Fruit fly (Drosophila melanogaster) S2 (cell line): ENCODE results near the gene CG6628.
A peak's percentile ranks its signal among the peaks of the same experiment; 100 is the strongest.

ENCODE experiments used
- CG8478 ChIP-seq: fragments of >200 bp; optimal IDR thresholded peaks from 2 replicates; lab custom pipeline; 2018
- CTCF ChIP-seq, 2 experiments: fragments of >200 bp; optimal IDR thresholded peaks; 2 replicates each; lab custom pipeline; 2018

Gene CG6628

DNA sequence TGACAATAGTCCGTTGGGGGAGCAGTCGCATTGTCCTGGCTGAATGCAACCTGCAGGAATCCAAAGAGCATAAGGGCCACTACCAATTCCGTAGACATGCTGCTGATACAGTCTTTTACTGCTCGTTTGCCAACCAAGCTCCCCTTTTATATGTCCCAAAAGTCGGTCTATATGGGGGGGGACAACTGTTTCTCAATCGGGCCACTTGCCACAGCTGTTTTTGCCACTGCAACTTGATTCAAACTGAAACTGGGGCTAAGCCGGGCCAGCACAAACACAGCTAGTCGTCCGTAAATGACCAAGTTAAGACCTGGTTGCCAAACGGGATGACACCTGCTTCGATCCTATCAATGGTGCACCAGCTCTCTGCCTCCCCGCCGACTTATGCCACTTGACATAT lies at the start of gene CG6628:
TSS of gene CG6628 (minus strand) at position 101 of the 400 bp plus-strand sequence.
- TF ChIP-seq CG8478 (lab: Kevin White, UChicago) (no peak), CTCF (optimal IDR thresholded peaks at IDR 0.05; lab: Kevin White, UChicago) (no peak)

DNA sequence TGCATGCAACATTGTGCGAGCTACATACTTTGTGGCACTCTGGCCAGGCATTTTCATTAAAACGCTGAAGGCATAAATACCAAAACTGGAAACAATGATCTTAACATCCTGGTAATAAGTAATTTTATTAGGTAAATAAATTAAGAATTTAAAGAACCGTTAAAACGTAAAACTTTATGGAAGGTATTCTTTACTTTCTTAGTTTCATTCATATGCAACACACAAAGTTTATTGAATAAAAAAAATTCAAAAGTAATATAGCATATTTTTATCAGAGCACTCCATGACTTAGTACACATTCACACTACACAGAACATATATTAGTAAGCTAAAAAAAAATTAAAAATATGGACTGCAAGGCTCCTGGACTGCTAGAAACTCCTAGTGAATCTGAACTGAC lies 48.5 kb upstream of the CG6628 start, which contains the start of gene CG8065:
TSS of gene CG8065 (plus strand) at position 301 of the 400 bp plus-strand sequence.
- TF ChIP-seq CG8478 (lab: Kevin White, UChicago) (no peak), CTCF (optimal IDR thresholded peaks at IDR 0.05; lab: Kevin White, UChicago) (no peak)

DNA sequence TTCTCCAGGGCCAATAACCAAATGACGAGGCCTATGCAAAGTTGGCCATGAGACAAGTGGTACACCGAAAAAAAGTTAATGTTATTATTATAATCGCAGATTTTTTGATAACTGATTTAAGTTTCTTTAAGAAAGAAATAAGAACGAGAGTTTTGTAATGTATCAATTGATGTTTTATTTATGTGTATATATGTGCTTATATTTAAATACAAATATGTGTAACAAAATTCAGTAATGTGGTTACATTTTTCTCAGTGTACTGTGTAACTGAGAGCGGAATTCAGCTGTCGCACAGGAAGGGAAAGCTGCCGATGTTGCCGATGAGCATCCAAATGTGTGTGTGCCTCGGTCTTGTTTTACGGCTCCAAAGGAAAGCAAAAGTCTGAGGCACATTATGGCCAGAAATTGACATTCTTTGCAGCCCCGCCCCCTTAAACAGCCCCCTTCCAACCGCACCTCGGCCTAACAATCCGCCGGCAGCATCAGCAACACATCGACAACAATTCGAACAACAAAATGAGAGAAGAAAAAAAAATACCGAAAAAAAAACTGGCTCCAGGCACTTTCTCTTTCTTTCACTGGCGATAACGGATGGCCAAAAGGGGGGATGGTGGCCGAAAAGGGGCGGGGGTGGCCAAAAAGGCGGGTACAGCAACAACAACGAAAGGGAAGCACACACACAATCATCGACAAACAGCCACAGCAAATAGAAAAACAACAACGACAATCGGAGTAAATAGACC lies 39.6 kb upstream of the CG6628 start:
- no peak for TF ChIP-seq CG8478 (lab: Kevin White, UChicago)
- TF ChIP-seq CTCF (optimal IDR thresholded peaks at IDR 0.05; lab: Kevin White, UChicago) = no peak

DNA sequence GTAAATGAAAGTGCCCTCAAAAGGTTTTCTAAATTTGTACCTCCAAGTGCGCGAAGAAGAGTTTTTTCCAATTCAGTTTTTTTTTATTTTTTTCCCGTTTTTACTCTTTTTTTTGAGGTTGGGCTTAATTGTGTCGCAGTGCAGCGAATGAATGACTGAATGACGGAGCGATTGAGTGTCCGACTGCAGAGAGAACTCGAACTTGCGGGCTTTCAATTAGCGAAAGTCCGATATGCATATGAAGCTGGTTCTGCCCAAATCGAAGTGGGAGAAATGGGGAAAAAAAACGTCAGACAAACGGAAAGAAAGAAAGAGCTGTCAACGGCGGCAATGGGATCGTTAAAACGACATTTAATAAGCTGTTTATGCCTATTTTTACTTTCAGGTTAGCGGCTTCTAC lies 39.0 kb upstream of the CG6628 start:
- TF ChIP-seq CG8478 (lab: Kevin White, UChicago) (no peak), CTCF (optimal IDR thresholded peaks at IDR 0.05; lab: Kevin White, UChicago) (no peak)

DNA sequence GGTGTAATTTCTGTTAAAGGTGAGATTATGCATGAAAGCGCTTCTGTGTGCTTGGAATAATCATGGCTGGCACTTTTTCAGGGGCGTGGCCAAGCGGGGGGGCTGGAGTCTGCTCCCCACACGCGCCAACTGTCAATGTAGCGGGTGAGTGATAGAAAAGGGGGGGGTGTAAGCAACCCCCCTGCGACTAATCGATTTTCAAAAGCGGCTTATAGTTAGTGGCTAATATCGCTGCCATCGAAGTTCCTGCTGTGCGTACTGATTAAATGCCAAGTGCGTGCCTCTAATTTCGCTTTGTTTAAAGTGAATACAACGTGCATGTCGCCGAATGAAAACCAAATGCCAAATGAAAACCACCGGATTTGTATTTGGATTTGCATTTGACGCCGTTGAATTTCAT lies 37.8 kb upstream of the CG6628 start:
- no peak for TF ChIP-seq CG8478 (lab: Kevin White, UChicago)
- TF ChIP-seq CTCF (optimal IDR thresholded peaks at IDR 0.05; lab: Kevin White, UChicago) = no peak

DNA sequence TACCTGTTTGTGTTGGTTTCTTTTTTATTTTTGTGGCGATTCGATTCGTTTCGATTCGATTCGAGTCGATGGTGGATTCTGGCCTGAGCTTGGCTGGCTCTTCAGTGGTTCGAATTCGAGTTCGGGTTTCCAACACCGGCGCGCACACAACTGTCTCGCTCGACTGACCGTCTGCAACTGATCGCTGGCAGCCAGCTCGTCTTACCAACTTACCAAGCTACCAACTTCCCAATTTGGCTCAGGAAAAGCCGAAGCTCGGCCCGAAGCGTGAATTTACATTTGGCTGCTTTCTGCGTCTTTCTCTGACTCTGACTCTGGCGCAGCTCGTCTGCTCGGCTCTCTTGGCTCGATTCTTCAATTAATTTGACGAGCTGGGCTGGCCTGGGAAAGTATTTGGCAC lies 34.8 kb upstream of the CG6628 start, which contains the start of gene ect:
TSS of gene ect (minus strand) at position 183 of the 400 bp plus-strand sequence.
- TF ChIP-seq CG8478 (lab: Kevin White, UChicago) = no peak
- no peak for TF ChIP-seq CTCF (optimal IDR thresholded peaks at IDR 0.05; lab: Kevin White, UChicago)

DNA sequence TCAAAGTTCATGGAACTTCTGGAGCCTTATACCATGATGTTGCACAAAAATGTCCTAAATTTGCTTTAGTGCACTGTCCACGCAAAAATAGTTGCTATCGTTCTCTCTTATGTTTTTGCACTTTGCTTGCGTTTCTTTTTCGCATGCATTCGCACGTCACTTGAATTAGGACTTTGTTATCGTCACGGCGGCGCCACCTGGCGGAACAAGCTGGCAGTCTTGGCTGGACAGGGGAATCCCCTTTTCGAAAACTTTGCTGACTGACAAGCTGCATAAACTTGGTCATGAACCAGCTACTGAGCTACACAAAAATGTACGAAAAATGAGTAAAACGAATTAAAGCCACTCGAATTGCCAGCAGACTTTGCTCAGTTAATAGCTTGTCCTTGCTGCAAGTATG lies 32.8 kb upstream of the CG6628 start:
- TF ChIP-seq CTCF (optimal IDR thresholded peaks at IDR 0.05; lab: Kevin White, UChicago) (peak; percentile 67 to 68), CG8478 (lab: Kevin White, UChicago) (no peak)

DNA sequence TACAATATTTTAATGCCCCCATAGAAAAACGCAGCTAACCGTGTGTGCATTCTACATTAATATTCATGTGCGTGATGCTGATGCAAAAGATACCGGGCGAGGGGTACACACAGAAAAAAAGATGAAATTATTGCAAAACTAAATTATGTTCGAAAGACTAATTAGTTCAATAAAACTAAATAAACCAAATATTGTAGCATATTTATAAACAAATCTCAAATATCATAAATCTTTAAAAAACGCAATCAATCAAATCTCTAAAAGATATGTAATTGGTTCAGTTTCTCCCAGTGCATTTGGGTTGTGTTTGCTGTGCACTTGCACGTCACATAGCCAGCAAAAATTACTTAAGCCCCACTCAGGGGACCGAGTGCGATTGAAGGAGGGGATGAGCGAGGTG lies 31.7 kb upstream of the CG6628 start:
- TF ChIP-seq CTCF (optimal IDR thresholded peaks at IDR 0.05; lab: Kevin White, UChicago) = no peak
- TF ChIP-seq CG8478 (lab: Kevin White, UChicago) = no peak

DNA sequence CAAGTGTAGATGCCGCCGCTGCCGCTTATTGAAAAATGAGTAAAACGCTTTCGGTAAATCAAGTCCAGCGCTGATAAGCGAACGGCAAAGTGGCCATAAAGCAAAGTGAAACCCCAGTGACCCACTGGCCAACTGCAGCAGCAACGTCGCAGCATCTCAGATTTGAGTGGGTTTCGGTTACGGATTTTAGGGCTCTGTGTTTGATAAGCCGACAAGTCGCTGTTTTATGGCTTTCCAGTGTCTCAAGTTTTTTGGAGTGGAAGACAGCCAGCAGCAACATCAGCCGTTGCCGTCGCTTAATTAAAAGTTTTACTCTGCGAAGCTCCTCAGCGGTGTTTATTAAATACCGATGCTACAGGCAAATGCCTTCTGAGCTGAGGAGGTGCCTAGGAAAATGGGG lies 30.5 kb upstream of the CG6628 start:
- TF ChIP-seq CTCF (optimal IDR thresholded peaks at IDR 0.05; lab: Kevin White, UChicago) (no peak), CG8478 (lab: Kevin White, UChicago) (no peak)

DNA sequence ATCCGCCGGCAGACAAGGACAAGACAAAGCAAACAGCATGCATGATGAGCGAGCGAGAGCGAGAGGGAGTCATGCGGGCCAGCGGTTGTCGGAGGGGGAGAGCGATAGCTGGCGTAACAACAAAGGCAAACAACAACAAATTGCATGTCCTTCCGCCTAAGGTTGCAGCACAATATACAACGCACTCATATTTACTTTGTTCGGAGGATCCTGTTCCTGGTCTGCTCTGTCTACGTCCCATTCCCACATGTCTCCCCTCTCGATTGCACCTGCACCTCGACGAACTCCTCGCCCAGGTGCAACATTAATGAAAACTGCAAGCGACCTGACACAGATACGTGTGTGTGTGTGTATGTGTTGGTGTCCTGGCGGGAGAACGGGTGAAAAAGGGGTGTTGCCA lies 22.4 kb upstream of the CG6628 start:
- TF ChIP-seq CTCF (optimal IDR thresholded peaks at IDR 0.05; lab: Kevin White, UChicago) (no peak), CG8478 (lab: Kevin White, UChicago) (no peak)

DNA sequence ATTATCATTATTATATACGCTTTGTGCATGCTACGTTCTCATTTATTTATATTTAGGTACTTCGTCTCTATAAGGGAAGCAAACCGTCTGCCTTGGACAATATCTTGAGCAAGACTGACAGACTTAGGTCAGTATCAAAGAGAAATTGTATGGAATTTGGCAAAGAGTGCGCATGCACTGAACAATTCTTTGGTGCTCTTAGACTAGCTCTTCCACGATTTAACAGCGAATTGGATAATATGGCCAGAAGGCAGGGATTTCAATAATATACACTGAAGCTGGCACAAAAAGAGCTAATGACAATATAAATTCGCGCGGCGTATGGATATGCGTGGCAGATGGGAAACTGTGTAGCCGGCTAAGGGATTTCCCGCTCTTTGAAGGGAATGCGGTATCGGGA lies 20.1 kb upstream of the CG6628 start:
- TF ChIP-seq CG8478 (lab: Kevin White, UChicago) (no peak), CTCF (optimal IDR thresholded peaks at IDR 0.05; lab: Kevin White, UChicago) (no peak)

DNA sequence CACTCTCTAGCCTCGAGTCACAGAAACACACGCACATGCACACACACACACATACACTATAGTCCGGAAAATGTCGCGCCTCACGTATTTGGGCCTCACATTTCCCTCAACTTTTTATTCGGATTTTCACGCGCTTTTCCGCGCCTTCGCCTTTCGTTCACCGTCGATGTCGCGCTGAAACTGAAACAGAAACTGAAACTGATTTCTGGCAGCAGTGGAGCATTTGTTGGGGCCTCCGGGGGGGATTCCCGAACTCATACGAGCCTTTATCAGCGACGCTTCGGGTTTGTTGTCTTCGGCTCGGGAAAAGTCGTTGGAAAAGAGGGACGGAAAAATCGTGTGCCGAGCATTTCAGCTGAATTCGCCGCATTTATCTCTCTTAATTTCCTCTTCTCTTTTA lies 19.1 kb upstream of the CG6628 start, which contains the start of gene dpr10:
TSS of gene dpr10 (minus strand) at position 185 of the 400 bp plus-strand sequence.
- TF ChIP-seq CTCF (optimal IDR thresholded peaks at IDR 0.05; lab: Kevin White, UChicago) (no peak), CG8478 (lab: Kevin White, UChicago) (no peak)

DNA sequence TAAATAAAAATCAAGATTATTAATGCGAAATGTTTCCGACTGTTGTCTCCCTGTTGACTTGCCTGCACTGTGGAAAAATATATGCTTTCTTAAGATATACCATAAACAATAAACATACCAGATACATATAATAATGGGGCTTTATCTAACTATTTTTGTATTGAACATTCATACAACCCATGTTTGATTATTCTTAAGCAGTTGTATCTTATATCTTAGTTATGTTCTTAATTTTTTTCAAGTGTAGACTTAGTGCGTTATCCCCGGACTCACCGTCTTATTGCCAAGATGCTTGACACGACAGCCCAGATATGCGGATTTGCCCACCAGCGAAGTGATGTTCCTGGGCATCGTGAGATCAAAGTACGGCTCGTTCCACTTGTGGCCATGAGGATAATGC lies 10.7 kb downstream of the CG6628 start:
- TF ChIP-seq CG8478 (lab: Kevin White, UChicago) (no peak), CTCF (optimal IDR thresholded peaks at IDR 0.05; lab: Kevin White, UChicago) (no peak)

DNA sequence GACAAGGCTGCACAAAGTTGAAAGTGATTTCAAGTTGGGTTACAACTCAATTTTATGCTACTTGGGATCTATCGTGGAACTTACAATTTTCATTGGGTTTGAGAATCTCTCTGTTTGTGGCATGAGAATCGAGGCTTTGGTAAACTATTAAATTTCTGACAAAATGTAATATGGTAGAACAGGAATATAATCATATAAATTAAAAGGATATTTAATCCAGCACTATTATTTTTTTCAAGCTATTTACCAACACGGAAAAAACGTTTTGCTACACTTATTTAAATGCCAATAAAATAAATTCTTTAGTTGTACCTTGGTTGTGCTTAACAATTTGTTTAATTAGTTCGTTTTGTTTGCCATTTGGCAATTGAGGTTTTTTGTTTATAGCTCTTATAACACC lies 15.3 kb downstream of the CG6628 start, which contains the start of gene CG8072:
TSS of gene CG8072 (plus strand) at position 301 of the 400 bp plus-strand sequence.
- TF ChIP-seq CG8478 (lab: Kevin White, UChicago) = no peak
- TF ChIP-seq CTCF (optimal IDR thresholded peaks at IDR 0.05; lab: Kevin White, UChicago) = no peak
